Fruit fly (Drosophila melanogaster): Measurements from ENCODE around the gene CG42535.

The CG42535 gene

DNA sequence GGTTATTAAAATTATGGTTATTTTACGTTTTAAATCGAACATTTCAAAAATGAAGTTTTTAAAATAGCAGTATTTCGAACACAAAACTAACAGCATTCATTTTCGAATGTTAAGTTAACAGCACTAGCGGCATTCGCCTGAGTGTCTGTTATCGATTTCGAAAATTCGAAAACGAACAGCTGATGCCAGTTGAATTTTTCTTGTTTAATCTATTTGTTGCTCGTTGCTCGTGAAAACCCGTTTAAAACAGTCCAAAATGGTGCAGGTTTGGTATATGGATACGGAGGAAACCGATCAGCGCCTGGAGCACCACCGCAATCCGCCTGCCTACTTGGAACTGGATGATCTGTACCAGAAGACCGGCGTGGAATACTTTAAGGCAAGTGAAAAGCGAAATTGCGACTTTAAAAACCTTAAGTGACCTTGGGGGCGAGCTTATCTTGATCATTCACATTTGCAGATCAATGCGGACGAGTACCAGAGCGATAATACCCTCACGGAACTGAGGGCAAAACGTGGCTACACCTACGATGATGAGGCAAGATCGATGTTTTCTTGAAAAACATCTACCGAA is 32.5 kb upstream of the CG42535 start, which contains the start of gene Adi1:
TSS of gene Adi1 (plus strand) at position 187 of the 574 bp plus-strand sequence.
- TF ChIP-seq Dif (GFP tag; optimal IDR thresholded peaks at IDR 0.05; ENCODE audit: partially characterized antibody) (no peak), Rel (GFP tag; optimal IDR thresholded peaks at IDR 0.05) (no peak), Rel (tag; optimal IDR thresholded peaks at IDR 0.05) (peak; percentile 7), brk (GFP tag; optimal IDR thresholded peaks at IDR 0.05) (peak; percentile 23), foxo (GFP tag; optimal IDR thresholded peaks at IDR 0.05) (peak in 1 of 2 experiments; percentile 24)

DNA sequence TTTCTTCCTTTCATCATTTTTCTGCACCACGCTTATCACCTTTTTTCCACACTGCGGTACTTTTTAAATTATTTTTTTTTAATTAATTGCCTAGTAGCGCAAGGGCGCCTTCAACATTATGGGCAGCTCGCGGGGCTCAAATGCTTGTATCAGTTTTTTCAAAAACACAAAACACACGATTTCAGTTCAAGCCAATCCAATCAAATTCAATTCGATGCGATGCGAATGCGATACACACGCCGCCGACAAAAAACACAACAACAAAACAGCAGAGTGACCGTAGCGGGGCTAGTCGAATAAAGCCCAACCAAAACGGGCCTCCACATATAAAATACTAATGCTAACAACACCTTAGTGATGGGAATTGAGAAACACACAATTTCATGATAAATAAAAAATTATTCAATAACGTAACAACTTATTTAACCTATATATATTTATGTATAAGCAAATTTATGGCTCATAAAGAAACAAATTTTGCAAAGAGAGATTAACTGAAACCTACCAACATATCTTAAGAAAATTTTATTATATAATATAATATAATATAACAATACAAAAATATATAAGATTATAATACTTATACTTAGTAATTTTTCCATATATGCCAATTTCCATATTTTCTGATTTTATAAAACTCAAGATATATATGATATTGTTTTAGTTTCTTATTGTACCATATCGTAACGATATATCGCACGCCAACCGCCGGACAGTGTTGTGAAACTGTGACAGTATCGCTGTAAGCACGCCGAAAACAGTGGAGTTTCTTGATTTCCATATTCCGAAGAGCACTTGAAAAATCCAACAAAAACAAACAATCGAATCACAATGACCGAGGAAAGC is 30.2 kb upstream of the CG42535 start, which contains the start of the genes CG32066 and CG8003:
TSS of gene CG32066 (minus strand) at position 270 of the 846 bp plus-strand sequence.
TSS of gene CG8003 (plus strand) at position 732 of the 846 bp plus-strand sequence.
- TF ChIP-seq Hr83 (GFP tag; optimal IDR thresholded peaks at IDR 0.05; ENCODE audit: poor library complexity, severe bottlenecking) (peak; percentile 33), h (GFP tag; optimal IDR thresholded peaks at IDR 0.05) (peak; percentile 40), Sp1 (GFP tag; optimal IDR thresholded peaks at IDR 0.05) (peak; percentile 37), Hnf4 (GFP tag; optimal IDR thresholded peaks at IDR 0.05) (peak; percentile 35), Vsx2 (GFP tag; optimal IDR thresholded peaks at IDR 0.05; ENCODE audit: partially characterized antibody) (no peak), pan (optimal IDR thresholded peaks at IDR 0.05) (no peak), br (GFP tag; optimal IDR thresholded peaks at IDR 0.05) (peak; percentile 61), OdsH (GFP tag; optimal IDR thresholded peaks at IDR 0.05) (no peak), fru (GFP tag; optimal IDR thresholded peaks at IDR 0.05) (peak; percentile 9), Mio (GFP tag; optimal IDR thresholded peaks at IDR 0.05) (peak; percentile 19), sage (GFP tag; optimal IDR thresholded peaks at IDR 0.05) (peak; percentile 20), Myc (optimal IDR thresholded peaks at IDR 0.05) (peak; percentile 5), Rel (GFP tag; optimal IDR thresholded peaks at IDR 0.05) (no peak), Rel (tag; optimal IDR thresholded peaks at IDR 0.05) (peak; percentile 47), tai (GFP tag; optimal IDR thresholded peaks at IDR 0.05) (peak; percentile 54), Abd-B (GFP tag; optimal IDR thresholded peaks at IDR 0.05) (no peak), rgr (GFP tag; optimal IDR thresholded peaks at IDR 0.05) (peak; percentile 30), HLH106 (tag; optimal IDR thresholded peaks at IDR 0.05) (peak; percentile 64), foxo (GFP tag; optimal IDR thresholded peaks at IDR 0.05) (peak in 1 of 2 experiments; percentile 24), brk (GFP tag; optimal IDR thresholded peaks at IDR 0.05) (peak; percentile 32), Hr78 (GFP tag; optimal IDR thresholded peaks at IDR 0.05) (no peak), woc (GFP tag; optimal IDR thresholded peaks at IDR 0.05) (peak; percentile 68)

DNA sequence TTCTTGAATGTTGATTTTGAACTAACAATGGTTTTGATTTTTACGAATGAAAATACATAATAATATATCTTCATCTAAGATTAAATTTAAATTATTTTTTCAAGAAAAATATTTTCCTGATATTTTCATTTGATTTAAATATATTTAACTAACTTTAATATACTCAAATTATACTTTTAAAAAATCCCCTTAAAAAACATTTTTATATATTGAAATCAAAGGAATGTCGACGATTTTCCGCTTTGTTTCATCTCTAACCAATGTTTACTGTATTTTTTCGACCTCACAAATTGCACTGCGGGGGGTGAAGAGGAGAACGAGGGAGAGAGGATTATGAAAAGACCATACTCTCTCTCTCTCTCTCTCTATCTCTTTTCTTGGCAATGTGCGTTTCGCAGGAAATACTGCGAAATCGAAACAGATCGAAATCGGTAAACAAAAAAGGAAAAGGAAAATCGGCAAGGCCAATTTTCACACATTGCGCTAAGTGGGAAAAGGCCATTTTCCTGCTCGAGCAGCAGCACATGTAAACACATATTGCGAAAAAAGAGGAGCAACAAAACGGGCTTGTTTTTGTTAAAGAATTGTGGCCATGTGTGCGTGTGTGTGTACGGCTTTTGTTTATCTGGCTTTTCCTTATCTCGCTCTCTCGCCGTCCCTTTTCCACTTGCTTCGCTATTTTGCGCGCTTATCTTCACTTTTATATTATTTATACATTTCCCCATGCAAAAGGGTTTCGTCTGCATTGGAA is 29.4 kb upstream of the CG42535 start:
- TF ChIP-seq foxo (GFP tag; optimal IDR thresholded peaks at IDR 0.05) (peak in 1 of 2 experiments; percentile 3), HLH106 (tag; optimal IDR thresholded peaks at IDR 0.05) (peak; percentile 0), Sp1 (GFP tag; optimal IDR thresholded peaks at IDR 0.05) (no peak), Hr83 (GFP tag; optimal IDR thresholded peaks at IDR 0.05; ENCODE audit: poor library complexity, severe bottlenecking) (no peak), psq (GFP tag; optimal IDR thresholded peaks at IDR 0.05) (peak; percentile 33)

DNA sequence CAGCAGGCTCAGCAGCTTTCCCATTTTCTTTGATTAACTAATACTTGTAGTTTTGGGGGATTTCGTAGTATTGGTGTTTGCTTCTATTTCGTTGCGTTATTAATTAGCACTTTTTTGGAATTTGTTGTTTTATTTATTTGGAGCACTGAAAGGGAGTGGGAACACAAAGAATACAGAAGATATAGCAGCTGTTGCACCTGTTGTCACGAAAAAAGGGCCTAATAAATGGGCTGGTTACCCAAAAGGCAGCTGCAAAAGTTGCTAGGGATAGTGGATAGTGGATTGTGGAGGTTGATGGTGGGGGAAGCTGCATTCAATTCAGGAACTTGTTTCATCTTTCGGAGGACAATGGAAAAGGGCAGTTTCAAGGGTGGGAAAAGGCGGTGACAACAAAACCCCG is 28.8 kb upstream of the CG42535 start:
- no peak for TF ChIP-seq fru (GFP tag; optimal IDR thresholded peaks at IDR 0.05)

DNA sequence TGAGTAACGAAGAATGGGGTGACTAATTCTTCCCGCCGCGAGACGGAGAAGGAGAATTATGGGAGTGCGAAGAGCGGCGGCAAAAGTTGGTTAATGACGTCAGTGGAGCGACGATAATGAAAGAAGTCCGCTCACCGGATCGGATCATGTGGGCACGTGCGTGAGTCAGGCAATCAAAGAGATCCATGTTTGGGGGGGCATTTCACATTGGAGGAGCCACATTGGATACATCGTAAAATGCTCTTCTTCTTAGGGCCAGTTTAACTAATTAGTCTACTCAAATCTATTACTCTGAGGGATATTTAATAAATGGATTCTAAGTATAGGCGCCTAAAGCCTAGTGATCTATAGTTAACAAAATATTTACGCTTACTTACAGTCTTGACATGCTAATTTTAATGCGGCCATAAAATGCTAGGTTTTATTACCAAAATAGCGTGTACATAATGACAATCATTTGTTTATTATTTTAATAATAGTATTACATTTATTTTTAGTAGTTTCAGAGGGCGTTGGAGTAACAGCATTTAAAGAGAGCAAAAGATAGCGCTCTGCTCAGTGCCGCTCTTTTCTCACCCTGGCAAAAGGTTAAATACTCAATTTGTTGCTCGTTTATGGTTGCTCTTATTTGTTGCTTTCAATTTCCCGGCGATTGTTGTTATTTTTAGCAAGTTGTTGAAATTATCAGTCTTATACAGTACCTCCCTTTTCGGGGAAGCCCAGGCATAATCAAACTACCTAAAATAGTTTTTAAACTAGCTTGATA is 27.8 kb upstream of the CG42535 start:
- TF ChIP-seq Sp1 (GFP tag; optimal IDR thresholded peaks at IDR 0.05), result no peak
- TF ChIP-seq sv (GFP tag; optimal IDR thresholded peaks at IDR 0.05), result no peak
- TF ChIP-seq CrebA (GFP tag; optimal IDR thresholded peaks at IDR 0.05; ENCODE audit: borderline replicate concordance), result no peak
- TF ChIP-seq CG32264 (GFP tag; optimal IDR thresholded peaks at IDR 0.05), result no peak
- no peak for TF ChIP-seq Dif (GFP tag; optimal IDR thresholded peaks at IDR 0.05; ENCODE audit: partially characterized antibody)
- no peak for TF ChIP-seq brk (GFP tag; optimal IDR thresholded peaks at IDR 0.05)
- TF ChIP-seq Rel (GFP tag; optimal IDR thresholded peaks at IDR 0.05), result no peak
- TF ChIP-seq Rel (tag; optimal IDR thresholded peaks at IDR 0.05), result peak; percentile 7

Data from whole organism, wandering third instar larva.